Fruit fly (Drosophila melanogaster) whole organism, embryonic: ENCODE data around the gene CG8281.

Experiments used
- Aef1 ChIP-seq: fragments of 200-800 bp; sonication (Bioruptor generic); IDR thresholded peaks from 3 replicates; pipeline ENCODE4 v1.3.6; 2022; ENCODE audit warnings: missing biosample characterization, missing genetic modification characterization
- Bdp1 ChIP-seq: fragments of 200-800 bp; sonication (Bioruptor generic); optimal IDR thresholded peaks from 3 replicates; lab custom pipeline; 2016; ENCODE audit warnings: missing biosample characterization, missing genetic modification characterization
- CG10209 ChIP-seq: fragments of 200-800 bp; sonication (Bioruptor generic); optimal IDR thresholded peaks from 3 replicates; lab custom pipeline; 2017; ENCODE audit warnings: missing biosample characterization, mild to moderate bottlenecking, missing genetic modification characterization, missing genetic modification reagents
- CG11504 ChIP-seq: fragments of 200-800 bp; sonication (Bioruptor generic); optimal IDR thresholded peaks from 3 replicates; lab custom pipeline; 2019; ENCODE audit warnings: missing biosample characterization, mild to moderate bottlenecking, missing genetic modification characterization, moderate library complexity
- CG11723 ChIP-seq: fragments of 200-800 bp; sonication (Bioruptor generic); optimal IDR thresholded peaks from 2 replicates; lab custom pipeline; 2017; ENCODE audit warnings: missing biosample characterization, mild to moderate bottlenecking, missing genetic modification characterization
- CG12155 ChIP-seq: fragments of 200-800 bp; sonication (Bioruptor generic); optimal IDR thresholded peaks from 3 replicates; lab custom pipeline; 2016; ENCODE audit warnings: missing biosample characterization, missing genetic modification characterization
- CG13894 ChIP-seq: fragments of 200-800 bp; sonication (Bioruptor generic); optimal IDR thresholded peaks from 3 replicates; lab custom pipeline; 2018; ENCODE audit warnings: missing biosample characterization, mild to moderate bottlenecking, missing genetic modification characterization, moderate library complexity
- CG16779 ChIP-seq: fragments of 200-800 bp; sonication (Bioruptor generic); IDR thresholded peaks from 2 replicates; pipeline ENCODE4 v1.3.6; 2022; ENCODE audit warnings: missing biosample characterization, missing genetic modification characterization
- CG17359 ChIP-seq: fragments of 200-800 bp; sonication (Bioruptor generic); optimal IDR thresholded peaks from 3 replicates; lab custom pipeline; 2018; ENCODE audit warnings: missing biosample characterization, mild to moderate bottlenecking, missing genetic modification characterization, moderate library complexity
- CG17568 ChIP-seq: fragments of 200-800 bp; sonication (Bioruptor generic); optimal IDR thresholded peaks from 2 replicates; lab custom pipeline; 2018; ENCODE audit warnings: missing biosample characterization, mild to moderate bottlenecking, missing genetic modification characterization, moderate library complexity
- CG18011 ChIP-seq: fragments of 200-800 bp; sonication (Bioruptor generic); optimal IDR thresholded peaks from 2 replicates; lab custom pipeline; 2017; ENCODE audit warnings: missing biosample characterization, missing genetic modification characterization, mild to moderate bottlenecking, moderate library complexity, missing genotype
- CG2202 ChIP-seq: fragments of 200-800 bp; sonication (Bioruptor generic); optimal IDR thresholded peaks from 2 replicates; lab custom pipeline; 2018; ENCODE audit warnings: missing biosample characterization, mild to moderate bottlenecking, missing genetic modification characterization
- CG3163 ChIP-seq: fragments of 200-800 bp; sonication (Bioruptor generic); optimal IDR thresholded peaks from 3 replicates; lab custom pipeline; 2016; ENCODE audit warnings: missing biosample characterization, missing genetic modification characterization
- CG32532 ChIP-seq: fragments of 200-800 bp; sonication (Bioruptor generic); IDR thresholded peaks from 2 replicates; pipeline ENCODE4 v1.3.6; 2022; ENCODE audit warnings: missing biosample characterization, missing genetic modification characterization
- CG3407 ChIP-seq: fragments of 200-800 bp; sonication (Bioruptor generic); optimal IDR thresholded peaks from 2 replicates; lab custom pipeline; 2018; ENCODE audit warnings: missing biosample characterization, mild to moderate bottlenecking, missing genetic modification characterization
- CG34376 ChIP-seq: fragments of 200-800 bp; sonication (Bioruptor generic); optimal IDR thresholded peaks from 2 replicates; lab custom pipeline; 2018; ENCODE audit warnings: missing biosample characterization, mild to moderate bottlenecking, missing genetic modification characterization
- CG4404 ChIP-seq: fragments of 200-800 bp; sonication (Bioruptor generic); IDR thresholded peaks from 2 replicates; pipeline ENCODE4 v1.3.6; 2022; ENCODE audit warnings: missing biosample characterization, missing genetic modification characterization
- CG5180 ChIP-seq: fragments of 200-800 bp; sonication (Bioruptor generic); optimal IDR thresholded peaks from 3 replicates; lab custom pipeline; 2017; ENCODE audit warnings: missing biosample characterization, missing genetic modification characterization, mild to moderate bottlenecking, moderate library complexity, missing genetic modification reagents
- CG6654 ChIP-seq: fragments of 200-800 bp; sonication (Bioruptor generic); optimal IDR thresholded peaks from 2 replicates; lab custom pipeline; 2017; ENCODE audit warnings: missing biosample characterization, mild to moderate bottlenecking, missing genetic modification characterization
- CG6813 ChIP-seq: fragments of 200-800 bp; sonication (Bioruptor generic); optimal IDR thresholded peaks from 2 replicates; lab custom pipeline; 2017; ENCODE audit warnings: missing biosample characterization, missing genetic modification characterization, mild to moderate bottlenecking, moderate library complexity, missing genetic modification reagents
- CG7357 ChIP-seq: fragments of 200-800 bp; sonication (Bioruptor generic); IDR thresholded peaks from 3 replicates; pipeline ENCODE4 v1.3.6; 2022; ENCODE audit warnings: missing biosample characterization, missing genetic modification characterization
- CTCF ChIP-seq: fragments of 200-800 bp; sonication (Bioruptor generic); optimal IDR thresholded peaks from 2 replicates; lab custom pipeline; 2017; ENCODE audit warnings: missing biosample characterization, mild to moderate bottlenecking, missing genetic modification characterization, moderate library complexity
- Camta ChIP-seq: fragments of 200-800 bp; sonication (Bioruptor generic); optimal IDR thresholded peaks from 2 replicates; lab custom pipeline; 2016; ENCODE audit warnings: missing biosample characterization, missing genetic modification characterization
- Dll ChIP-seq: fragments of 200-800 bp; sonication (Bioruptor generic); IDR thresholded peaks from 4 replicates; pipeline ENCODE4 v1.3.6; 2022; ENCODE audit warnings: missing biosample characterization, missing genetic modification characterization; ENCODE audit not compliant: partially characterized antibody
- Dp ChIP-seq: fragments of 200-800 bp; sonication (Bioruptor generic); optimal IDR thresholded peaks from 2 replicates; lab custom pipeline; 2018; ENCODE audit warnings: missing biosample characterization, mild to moderate bottlenecking, missing genetic modification characterization, moderate library complexity
- Dref ChIP-seq: fragments of 200-800 bp; sonication (Bioruptor generic); IDR thresholded peaks from 2 replicates; pipeline ENCODE4 v1.3.6; 2022; ENCODE audit warnings: missing biosample characterization, missing genetic modification characterization
- E2f2 ChIP-seq: fragments of 200-800 bp; sonication (Bioruptor generic); IDR thresholded peaks from 2 replicates; pipeline ENCODE4 v1.3.6; 2022; ENCODE audit warnings: missing biosample characterization, missing genetic modification characterization
- Ets97D ChIP-seq: fragments of 200-800 bp; sonication (Bioruptor generic); optimal IDR thresholded peaks from 3 replicates; lab custom pipeline; 2016; ENCODE audit warnings: missing biosample characterization, missing genetic modification characterization
- Hmr ChIP-seq: fragments of 200-800 bp; sonication (Bioruptor generic); optimal IDR thresholded peaks from 3 replicates; lab custom pipeline; 2017; ENCODE audit warnings: mild to moderate bottlenecking, missing biosample characterization, missing genetic modification reagents, missing genetic modification characterization
- MBD-R2 ChIP-seq: fragments of 200-800 bp; sonication (Bioruptor generic); IDR thresholded peaks from 2 replicates; pipeline ENCODE4 v1.3.6; 2022; ENCODE audit warnings: missing biosample characterization, missing genetic modification characterization
- MTF-1 ChIP-seq: fragments of 200-800 bp; sonication (Bioruptor generic); optimal IDR thresholded peaks from 2 replicates; lab custom pipeline; 2018; ENCODE audit warnings: missing biosample characterization, mild to moderate bottlenecking, missing genetic modification characterization, borderline replicate concordance
- NK7.1 ChIP-seq: fragments of 200-800 bp; sonication (Bioruptor generic); optimal IDR thresholded peaks from 3 replicates; lab custom pipeline; 2016; ENCODE audit warnings: missing biosample characterization, missing genetic modification characterization
- NfI ChIP-seq: fragments of 200-800 bp; sonication (Bioruptor generic); optimal IDR thresholded peaks from 3 replicates; lab custom pipeline; 2018; ENCODE audit warnings: missing biosample characterization, mild to moderate bottlenecking, missing genetic modification characterization, moderate library complexity
- Scr ChIP-seq: fragments of 200-800 bp; sonication (Bioruptor generic); IDR thresholded peaks from 2 replicates; pipeline ENCODE4 v1.3.6; 2022; ENCODE audit warnings: missing biosample characterization, missing genetic modification characterization; ENCODE audit not compliant: partially characterized antibody
- Taf1 ChIP-seq: fragments of 200-800 bp; sonication (Bioruptor generic); IDR thresholded peaks from 2 replicates; pipeline ENCODE4 v1.3.6; 2022; ENCODE audit warnings: missing biosample characterization, missing genetic modification characterization
- Vsx1 ChIP-seq: fragments of 200-800 bp; sonication (Bioruptor generic); optimal IDR thresholded peaks from 2 replicates; lab custom pipeline; 2017; ENCODE audit warnings: missing biosample characterization, mild to moderate bottlenecking, missing genetic modification characterization, missing genetic modification reagents
- amos ChIP-seq: fragments of 200-800 bp; sonication (Bioruptor generic); IDR thresholded peaks from 2 replicates; pipeline ENCODE4 v1.3.6; 2022; ENCODE audit warnings: missing biosample characterization, missing genetic modification characterization; ENCODE audit not compliant: partially characterized antibody
- bbx ChIP-seq: fragments of 200-800 bp; sonication (Bioruptor generic); IDR thresholded peaks from 2 replicates; pipeline ENCODE4 v1.3.6; 2022; ENCODE audit warnings: missing biosample characterization, missing genetic modification characterization; ENCODE audit not compliant: partially characterized antibody
- chif ChIP-seq, 2 experiments: fragments of 200-800 bp; sonication (Bioruptor generic); optimal IDR thresholded peaks; 3 replicates each; lab custom pipeline; 2016; ENCODE audit warnings: missing biosample characterization in 2 of 2, missing genetic modification characterization in 2 of 2
- ci ChIP-seq: fragments of 200-800 bp; sonication (Bioruptor generic); IDR thresholded peaks from 3 replicates; pipeline ENCODE4 v1.3.6; 2022; ENCODE audit warnings: missing biosample characterization, missing genetic modification characterization
- corto ChIP-seq: fragments of 200-800 bp; sonication (Bioruptor generic); optimal IDR thresholded peaks from 2 replicates; lab custom pipeline; 2016; ENCODE audit warnings: missing biosample characterization, mild to moderate bottlenecking, missing genetic modification characterization, moderate library complexity
- gro ChIP-seq: fragments of 200-800 bp; sonication (Bioruptor generic); optimal IDR thresholded peaks from 2 replicates; lab custom pipeline; 2016; ENCODE audit warnings: missing biosample characterization, missing genetic modification characterization
- hkb ChIP-seq, 2 experiments: fragments of 200-800 bp in 1 of 2; fragments of >200 bp in 1 of 2; sonication (Bioruptor generic) in 1 of 2; IDR thresholded peaks in 1 of 2; optimal IDR thresholded peaks in 1 of 2; 2 replicates each; pipeline versions ENCODE4 v1.3.6 to Lab custom; 2017 to 2022; ENCODE audit warnings: missing biosample characterization in 1 of 2, missing genetic modification characterization in 1 of 2
- shn ChIP-seq: fragments of 200-800 bp; sonication (Bioruptor generic); optimal IDR thresholded peaks from 3 replicates; lab custom pipeline; 2016; ENCODE audit warnings: missing biosample characterization, missing genetic modification characterization
- tap ChIP-seq: fragments of 200-800 bp; optimal IDR thresholded peaks from 3 replicates; lab custom pipeline; 2019; ENCODE audit warnings: missing biosample characterization, mild to moderate bottlenecking, missing genetic modification characterization, moderate library complexity
- tna ChIP-seq: fragments of 200-800 bp; sonication (Bioruptor generic); IDR thresholded peaks from 2 replicates; pipeline ENCODE4 v1.3.6; 2022; ENCODE audit warnings: missing biosample characterization, missing genetic modification characterization; ENCODE audit not compliant: partially characterized antibody
- trh ChIP-seq: fragments of 200-800 bp; sonication (Bioruptor generic); optimal IDR thresholded peaks from 2 replicates; lab custom pipeline; 2016; ENCODE audit warnings: missing biosample characterization, missing genetic modification characterization
- vnd ChIP-seq: fragments of 200-800 bp; sonication (Bioruptor generic); IDR thresholded peaks from 3 replicates; pipeline ENCODE4 v1.3.6; 2022; ENCODE audit warnings: missing biosample characterization, missing genetic modification characterization; ENCODE audit not compliant: partially characterized antibody

Gene CG8281

DNA sequence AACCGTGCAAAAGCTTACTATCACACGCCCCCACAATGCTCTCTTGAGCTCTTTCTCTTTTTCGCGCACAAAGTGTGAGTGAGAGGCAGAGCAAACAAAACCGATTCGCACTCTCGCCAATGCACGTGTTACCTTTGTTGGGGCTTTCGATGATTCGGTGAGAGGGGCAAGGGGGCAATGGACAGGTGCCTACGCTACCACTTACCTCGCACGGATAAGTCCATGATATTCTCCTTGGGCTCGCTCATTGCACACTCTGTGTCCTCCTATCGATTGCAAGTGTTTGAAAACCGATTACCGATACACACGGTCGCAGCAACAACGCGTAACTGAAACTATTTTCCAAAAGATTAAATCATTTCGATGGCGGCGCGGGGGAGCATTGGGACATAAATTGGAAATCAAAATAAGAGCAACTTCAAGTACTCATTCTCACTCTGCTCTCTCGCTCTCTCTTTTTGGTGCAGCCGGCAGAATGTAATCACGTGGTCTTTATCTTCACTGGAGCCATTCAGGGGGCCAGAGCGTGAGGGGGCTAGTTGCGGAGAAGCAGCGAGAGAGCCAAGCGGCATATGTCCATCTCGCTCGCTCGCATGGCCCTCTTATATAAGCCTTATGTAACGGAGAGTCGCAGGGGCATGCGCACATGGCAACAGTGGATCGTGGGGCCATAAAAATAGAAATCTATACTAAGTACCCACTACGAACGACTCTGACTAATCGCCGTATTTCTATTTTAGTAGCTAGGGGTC, 45.1 kb upstream of the CG8281 start, which contains the start of gene Pdp1 (continued):
- TF ChIP-seq CG2202 (tag; lab: Kevin White, UChicago) (peak; percentile 0), CG32532 (peak; percentile 57), CG11723 (GFP tag; lab: Kevin White, UChicago) (peak; percentile 11), ci (GFP tag; lab: Robert Waterston, UW) (peak; percentile 66), tna (0 out of 2 replicates have a peak, but pooled peaks have one; percentile 24), NfI (peak; percentile 6), corto (no peak), amos (no peak; the same call in 1 of the 2 replicates), CG4404 (GFP tag; lab: Robert Waterston, UW) (no peak), hkb (optimal IDR thresholded peaks at IDR 0.05; lab: Kevin White, UChicago) (no peak), hkb (GFP tag; IDR thresholded peaks at IDR 0.05; lab: Robert Waterston, UW) (no peak), Ets97D (GFP tag; lab: Kevin White, UChicago) (no peak), Aef1 (GFP tag; lab: Robert Waterston, UW) (no peak), E2f2 (0 out of 2 replicates have a peak, but pooled peaks have one; percentile 8), vnd (GFP tag; lab: Robert Waterston, UW) (peak; percentile 49; the same call in 1 of the 3 replicates), Dp (GFP tag; lab: Kevin White, UChicago) (peak; percentile 10), Scr (peak; percentile 46; the same call in 1 of the 2 replicates), MTF-1 (GFP tag; lab: Kevin White, UChicago) (no peak), CG12155 (no peak), trh (GFP tag; lab: Kevin White, UChicago) (no peak), CG17359 (tag; lab: Kevin White, UChicago) (no peak), Camta (no peak), CG6654 (GFP tag; lab: Kevin White, UChicago) (no peak), Dref (peak; percentile 50), CTCF (GFP tag; lab: Kevin White, UChicago) (no peak), CG5180 (no peak), CG11504 (tag; lab: Kevin White, UChicago) (peak; percentile 51), Taf1 (GFP tag; lab: Robert Waterston, UW) (no peak), Hmr (GFP tag; lab: Kevin White, UChicago) (peak; percentile 4), CG16779 (GFP tag; lab: Robert Waterston, UW) (no peak), shn (GFP tag; lab: Kevin White, UChicago) (no peak), CG18011 (no peak), MBD-R2 (peak; percentile 9; the same call in 1 of the 2 replicates), CG17568 (GFP tag; lab: Kevin White, UChicago) (peak; percentile 37), gro (GFP tag; lab: Kevin White, UChicago) (no peak), CG34376 (GFP tag; lab: Kevin White, UChicago) (peak; percentile 88), CG3163 (GFP tag; lab: Kevin White, UChicago) (peak; percentile 67), CG7357 (GFP tag; lab: Robert Waterston, UW) (no peak), Dll (GFP tag; lab: Robert Waterston, UW) (peak; percentile 66), bbx (peak; percentile 51), CG3407 (GFP tag; lab: Kevin White, UChicago) (no peak), CG10209 (no peak), CG6813 (GFP tag; lab: Kevin White, UChicago) (no peak), Bdp1 (GFP tag; lab: Kevin White, UChicago) (no peak), Vsx1 (GFP tag; lab: Kevin White, UChicago) (no peak), NK7.1 (GFP tag; lab: Kevin White, UChicago) (no peak), tap (tag; lab: Kevin White, UChicago) (peak; percentile 42), CG13894 (peak; percentile 27), chif (GFP tag; optimal IDR thresholded peaks at IDR 0.05; lab: Kevin White, UChicago) (no peak)
